Worm (Caenorhabditis elegans): Measurements from ENCODE around the gene F52F10.2.

The F52F10.2 gene

ce11 chrV:1579790-1580189, 31.8 kb downstream of the F52F10.2 start:
- TF ChIP-seq zip-8 (tag; optimal IDR thresholded peaks at IDR 0.05) (no peak), blmp-1 (tag; optimal IDR thresholded peaks at IDR 0.05) (no peak), elt-1 (tag; optimal IDR thresholded peaks at IDR 0.05; ENCODE audit: borderline replicate concordance, insufficient read depth) (no peak), nhr-76 (tag; optimal IDR thresholded peaks at IDR 0.05) (no peak), flh-1 (GFP tag; optimal IDR thresholded peaks at IDR 0.05) (no peak), lin-13 (tag; optimal IDR thresholded peaks at IDR 0.05) (no peak), lin-32 (GFP tag; optimal IDR thresholded peaks at IDR 0.05) (no peak), ceh-39 (tag; optimal IDR thresholded peaks at IDR 0.05) (no peak), sem-2 (GFP tag; optimal IDR thresholded peaks at IDR 0.05) (no peak), nhr-237 (tag; optimal IDR thresholded peaks at IDR 0.05) (no peak), ztf-11 (tag; optimal IDR thresholded peaks at IDR 0.05) (no peak), mls-2 (tag; optimal IDR thresholded peaks at IDR 0.05) (no peak), sptf-1 (tag; optimal IDR thresholded peaks at IDR 0.05) (no peak), unc-120 (tag; optimal IDR thresholded peaks at IDR 0.05; ENCODE audit: poor library complexity, severe bottlenecking) (no peak), mep-1 (tag; optimal IDR thresholded peaks at IDR 0.05) (no peak), lsy-2 (tag; optimal IDR thresholded peaks at IDR 0.05) (no peak), unc-39 (tag; optimal IDR thresholded peaks at IDR 0.05) (no peak)

ce11 chrV:1583242-1583641, 35.3 kb downstream of the F52F10.2 start:
- TF ChIP-seq cnd-1 (tag; optimal IDR thresholded peaks at IDR 0.05) (peak; percentile 18), pha-4 (tag; optimal IDR thresholded peaks at IDR 0.05) (no peak)

- TF ChIP-seq snpc-4 (tag; optimal IDR thresholded peaks at IDR 0.05) (no peak), elt-1 (tag; optimal IDR thresholded peaks at IDR 0.05; ENCODE audit: borderline replicate concordance, insufficient read depth) (no peak)
Measured at ce11 chrV:1585411-1585810, 37.5 kb downstream of the F52F10.2 start, which contains the start of gene F16B4.7. Gene F16B4.7, plus strand, starts transcription at chrV:1585711.

- TF ChIP-seq tbx-8 (GFP tag; optimal IDR thresholded peaks at IDR 0.05) = no peak
- no peak for TF ChIP-seq ceh-39 (tag; optimal IDR thresholded peaks at IDR 0.05)
Measured at ce11 chrV:1586906-1587305, 39.0 kb downstream of the F52F10.2 start, which contains the start of gene F16B4.6. Gene F16B4.6, plus strand, starts transcription at chrV:1587206.

- TF ChIP-seq nhr-2 (tag; optimal IDR thresholded peaks at IDR 0.05) (no peak), nhr-12 (tag; optimal IDR thresholded peaks at IDR 0.05) (no peak), ham-2 (GFP tag; optimal IDR thresholded peaks at IDR 0.05) (no peak), ceh-43 (GFP tag; optimal IDR thresholded peaks at IDR 0.05) (no peak), blmp-1 (tag; optimal IDR thresholded peaks at IDR 0.05) (no peak), lsy-2 (tag; optimal IDR thresholded peaks at IDR 0.05) (no peak), mls-2 (tag; optimal IDR thresholded peaks at IDR 0.05) (no peak), ztf-11 (tag; optimal IDR thresholded peaks at IDR 0.05) (no peak), cnd-1 (tag; optimal IDR thresholded peaks at IDR 0.05) (no peak), nhr-28 (tag; optimal IDR thresholded peaks at IDR 0.05) (no peak), hlh-1 (tag; optimal IDR thresholded peaks at IDR 0.05) (no peak), flh-1 (GFP tag; optimal IDR thresholded peaks at IDR 0.05) (no peak), zip-8 (tag; optimal IDR thresholded peaks at IDR 0.05) (no peak), lin-32 (GFP tag; optimal IDR thresholded peaks at IDR 0.05) (no peak), mab-5 (tag; optimal IDR thresholded peaks at IDR 0.05) (no peak), elt-1 (tag; optimal IDR thresholded peaks at IDR 0.05; ENCODE audit: borderline replicate concordance, insufficient read depth) (no peak), drap-1 (GFP tag; optimal IDR thresholded peaks at IDR 0.05) (no peak), sptf-1 (tag; optimal IDR thresholded peaks at IDR 0.05) (no peak)
Measured at ce11 chrV:1588128-1588527, 40.2 kb downstream of the F52F10.2 start, which contains the start of gene F16B4.5. Gene F16B4.5, plus strand, starts transcription at chrV:1588428.

ce11 chrV:1593799-1594420, 46.0 kb downstream of the F52F10.2 start, which contains the start of gene F16B4.4:
Gene F16B4.4, plus strand, starts transcription at chrV:1594019.
- TF ChIP-seq hlh-1 (tag; optimal IDR thresholded peaks at IDR 0.05) (no peak), lin-13 (tag; optimal IDR thresholded peaks at IDR 0.05) (no peak), M03D4.4 (tag; optimal IDR thresholded peaks at IDR 0.05) (no peak), bed-3 (GFP tag; optimal IDR thresholded peaks at IDR 0.05) (no peak), ceh-39 (tag; optimal IDR thresholded peaks at IDR 0.05) (no peak), unc-120 (tag; optimal IDR thresholded peaks at IDR 0.05; ENCODE audit: poor library complexity, severe bottlenecking) (no peak), elt-1 (tag; optimal IDR thresholded peaks at IDR 0.05; ENCODE audit: borderline replicate concordance, insufficient read depth) (no peak), nhr-237 (tag; optimal IDR thresholded peaks at IDR 0.05) (no peak), ztf-11 (tag; optimal IDR thresholded peaks at IDR 0.05) (no peak), nhr-12 (tag; optimal IDR thresholded peaks at IDR 0.05) (no peak)

Measured in whole organism, mixed stage, embryonic.